Worm (Caenorhabditis elegans) whole organism, L3 larva: ENCODE measurements around the gene EEED8.14.

Source experiments
- aly-2 ChIP-seq: fragments of 150-350 bp; optimal IDR thresholded peaks from 2 replicates; lab custom pipeline; 2014; ENCODE audit warnings: missing biosample characterization, missing genetic modification characterization
- ceh-9 ChIP-seq: sonication (generic microtip); optimal IDR thresholded peaks from 2 replicates; lab custom pipeline; 2018; ENCODE audit warnings: missing biosample characterization, missing genetic modification characterization
- elt-3 ChIP-seq, 3 experiments: fragments of 150-350 bp in 1 of 3; sonication (generic microtip) in 2 of 3; optimal IDR thresholded peaks; 2 replicates in 2 of 3; 4 replicates in 1 of 3; lab custom pipeline; 2014 to 2017; ENCODE audit warnings: missing biosample characterization in 3 of 3, missing genetic modification characterization in 3 of 3
- nhr-25 ChIP-seq: sonication (generic microtip); optimal IDR thresholded peaks from 2 replicates; lab custom pipeline; 2017; ENCODE audit warnings: missing biosample characterization, missing genetic modification characterization
- nhr-76 ChIP-seq: fragments of 150-350 bp; sonication (generic microtip); optimal IDR thresholded peaks from 5 replicates; lab custom pipeline; 2014; ENCODE audit warnings: missing biosample characterization, missing genetic modification characterization
- unc-62 ChIP-seq: fragments of 150-350 bp; sonication (generic microtip); optimal IDR thresholded peaks from 4 replicates; lab custom pipeline; 2014; ENCODE audit warnings: missing biosample characterization, missing genetic modification reagents, missing genetic modification characterization
- ztf-4 ChIP-seq: fragments of 150-350 bp; optimal IDR thresholded peaks from 2 replicates; lab custom pipeline; 2014; ENCODE audit warnings: missing biosample characterization, missing genetic modification characterization

- TF ChIP-seq nhr-76 = no peak
- no peak for TF ChIP-seq aly-2 (tag; lab: Kevin White, UChicago)
- no peak for TF ChIP-seq unc-62 (GFP tag; lab: Kevin White, UChicago)
- no peak for TF ChIP-seq ceh-9 (tag; lab: Kevin White, UChicago)
- TF ChIP-seq elt-3 (tag; optimal IDR thresholded peaks at IDR 0.05; lab: Kevin White, UChicago) = no peak
- TF ChIP-seq nhr-25 = peak; percentile 49
- TF ChIP-seq ztf-4 (tag; lab: Kevin White, UChicago) = no peak
These were observed 12.2 kb upstream of the EEED8.14 start for ce11 chrII:5426054-5426453.
